Fruit fly (Drosophila melanogaster) whole organism, prepupa: Measurements from ENCODE around the gene CG7872.

Experiments used
- Blimp-1 ChIP-seq: fragments of 200-800 bp; sonication (Bioruptor generic); optimal IDR thresholded peaks from 3 replicates; lab custom pipeline; 2017; ENCODE audit warnings: missing biosample characterization, missing genetic modification characterization, mild to moderate bottlenecking, moderate library complexity, missing genetic modification reagents
- CG10631 ChIP-seq: fragments of 200-800 bp; sonication (Bioruptor generic); optimal IDR thresholded peaks from 2 replicates; lab custom pipeline; 2016; ENCODE audit warnings: missing biosample characterization, missing genetic modification characterization
- CG11762 ChIP-seq: fragments of 200-800 bp; sonication (Bioruptor generic); optimal IDR thresholded peaks from 3 replicates; lab custom pipeline; 2016; ENCODE audit warnings: missing biosample characterization, missing genetic modification characterization; ENCODE audit not compliant: insufficient read depth
- CG11902 ChIP-seq: fragments of 200-800 bp; sonication (Bioruptor generic); optimal IDR thresholded peaks from 3 replicates; lab custom pipeline; 2016; ENCODE audit warnings: missing biosample characterization, missing genetic modification characterization
- CG15336 ChIP-seq: fragments of 200-800 bp; sonication (Bioruptor generic); IDR thresholded peaks from 2 replicates; pipeline ENCODE4 v1.3.6; 2022; ENCODE audit warnings: missing biosample characterization, missing genetic modification characterization
- CG1621 ChIP-seq: fragments of 200-800 bp; sonication (Bioruptor generic); optimal IDR thresholded peaks from 3 replicates; lab custom pipeline; 2018; ENCODE audit warnings: missing biosample characterization, mild to moderate bottlenecking, missing genetic modification characterization
- CG3032 ChIP-seq: fragments of 200-800 bp; optimal IDR thresholded peaks from 2 replicates; lab custom pipeline; 2019; ENCODE audit warnings: missing biosample characterization, mild to moderate bottlenecking, missing genetic modification characterization, moderate library complexity
- CG31627 ChIP-seq: fragments of 200-800 bp; sonication (Bioruptor generic); optimal IDR thresholded peaks from 3 replicates; lab custom pipeline; 2016; ENCODE audit warnings: missing biosample characterization, missing genetic modification characterization
- CG32006 ChIP-seq: fragments of 200-800 bp; sonication (Bioruptor generic); optimal IDR thresholded peaks from 3 replicates; lab custom pipeline; 2017; ENCODE audit warnings: missing biosample characterization, mild to moderate bottlenecking, missing genetic modification characterization
- CG34406 ChIP-seq: fragments of 200-800 bp; sonication (Bioruptor generic); optimal IDR thresholded peaks from 3 replicates; lab custom pipeline; 2016; ENCODE audit warnings: missing biosample characterization, missing genetic modification characterization
- CG3919 ChIP-seq: fragments of 200-800 bp; sonication (Bioruptor generic); optimal IDR thresholded peaks from 3 replicates; lab custom pipeline; 2016; ENCODE audit warnings: missing biosample characterization, missing genetic modification characterization
- CG4318 ChIP-seq: fragments of 200-800 bp; sonication (Bioruptor generic); optimal IDR thresholded peaks from 3 replicates; lab custom pipeline; 2017; ENCODE audit warnings: missing biosample characterization, mild to moderate bottlenecking, missing genetic modification characterization
- CG6163 ChIP-seq: fragments of 200-800 bp; sonication (Bioruptor generic); IDR thresholded peaks from 3 replicates; pipeline ENCODE4 v1.3.6; 2022; ENCODE audit warnings: missing biosample characterization, missing genetic modification characterization
- CG6276 ChIP-seq: fragments of 200-800 bp; sonication (Bioruptor generic); optimal IDR thresholded peaks from 2 replicates; lab custom pipeline; 2017; ENCODE audit warnings: missing biosample characterization, mild to moderate bottlenecking, missing genetic modification characterization
- CG6792 ChIP-seq: fragments of 200-800 bp; sonication (Bioruptor generic); optimal IDR thresholded peaks from 3 replicates; lab custom pipeline; 2016; ENCODE audit warnings: missing biosample characterization, missing genetic modification characterization
- CG6808 ChIP-seq: fragments of 200-800 bp; sonication (Bioruptor generic); optimal IDR thresholded peaks from 3 replicates; lab custom pipeline; 2017; ENCODE audit warnings: missing biosample characterization, missing genetic modification characterization, mild to moderate bottlenecking, moderate library complexity, missing genetic modification reagents
- CG6854 ChIP-seq: fragments of 200-800 bp; sonication (Bioruptor generic); optimal IDR thresholded peaks from 2 replicates; lab custom pipeline; 2017; ENCODE audit warnings: missing biosample characterization, mild to moderate bottlenecking, missing genetic modification characterization
- CG8119 ChIP-seq: fragments of 200-800 bp; sonication (Bioruptor generic); IDR thresholded peaks from 3 replicates; pipeline ENCODE4 v1.3.6; 2022; ENCODE audit warnings: missing biosample characterization, missing genetic modification characterization
- CG8319 ChIP-seq: fragments of 200-800 bp; sonication (Bioruptor generic); optimal IDR thresholded peaks from 3 replicates; lab custom pipeline; 2016; ENCODE audit warnings: missing biosample characterization, missing genetic modification characterization
- CG8632 ChIP-seq: fragments of 200-800 bp; sonication (Bioruptor generic); optimal IDR thresholded peaks from 3 replicates; lab custom pipeline; 2016; ENCODE audit warnings: missing biosample characterization, missing genetic modification characterization
- Eip75B ChIP-seq: fragments of 200-800 bp; sonication (Bioruptor generic); optimal IDR thresholded peaks from 3 replicates; lab custom pipeline; 2016; ENCODE audit warnings: missing biosample characterization, missing genetic modification characterization
- Eip78C ChIP-seq: fragments of 200-800 bp; sonication (Bioruptor generic); peaks from one replicate; lab custom pipeline; 2016; ENCODE audit warnings: missing biosample characterization, missing genetic modification characterization
- Eip93F ChIP-seq: fragments of 200-800 bp; sonication (Bioruptor generic); optimal IDR thresholded peaks from 2 replicates; lab custom pipeline; 2016; ENCODE audit warnings: missing biosample characterization, mild to moderate bottlenecking, missing genetic modification characterization
- Ets21C ChIP-seq: fragments of 200-800 bp; sonication (Bioruptor generic); optimal IDR thresholded peaks from 3 replicates; lab custom pipeline; 2016; ENCODE audit warnings: missing biosample characterization, missing genetic modification characterization
- Ets96B ChIP-seq: fragments of 200-800 bp; optimal IDR thresholded peaks from 2 replicates; lab custom pipeline; 2019; ENCODE audit warnings: missing biosample characterization, mild to moderate bottlenecking, missing genetic modification characterization, moderate library complexity
- Gug ChIP-seq: fragments of 200-800 bp; sonication (Bioruptor generic); IDR thresholded peaks from 2 replicates; pipeline ENCODE4 v1.3.6; 2022; ENCODE audit warnings: missing biosample characterization, missing genetic modification characterization
- Hr4 ChIP-seq: fragments of 200-800 bp; sonication (Bioruptor generic); optimal IDR thresholded peaks from 3 replicates; lab custom pipeline; 2016; ENCODE audit warnings: missing biosample characterization, missing genetic modification characterization
- Lpt ChIP-seq: fragments of 200-800 bp; sonication (Bioruptor generic); optimal IDR thresholded peaks from 3 replicates; lab custom pipeline; 2016; ENCODE audit warnings: missing biosample characterization, missing genetic modification characterization
- Met ChIP-seq: fragments of 200-800 bp; sonication (Bioruptor generic); optimal IDR thresholded peaks from 3 replicates; lab custom pipeline; 2016; ENCODE audit warnings: missing biosample characterization, missing genetic modification characterization
- OdsH ChIP-seq: fragments of 200-800 bp; sonication (Bioruptor generic); optimal IDR thresholded peaks from 3 replicates; lab custom pipeline; 2016; ENCODE audit warnings: missing biosample characterization, missing genetic modification characterization
- Sox14 ChIP-seq: fragments of 200-800 bp; sonication (Bioruptor generic); optimal IDR thresholded peaks from 3 replicates; lab custom pipeline; 2016; ENCODE audit warnings: missing biosample characterization, missing genetic modification characterization
- Sox15 ChIP-seq: fragments of 200-800 bp; sonication (Bioruptor generic); optimal IDR thresholded peaks from 3 replicates; lab custom pipeline; 2016; ENCODE audit warnings: missing biosample characterization, missing genetic modification characterization
- achi ChIP-seq: fragments of 200-800 bp; sonication (Bioruptor generic); optimal IDR thresholded peaks from 3 replicates; lab custom pipeline; 2016; ENCODE audit warnings: missing biosample characterization, missing genetic modification characterization
- acj6 ChIP-seq: fragments of 200-800 bp; sonication (Bioruptor generic); optimal IDR thresholded peaks from 3 replicates; lab custom pipeline; 2016; ENCODE audit warnings: missing biosample characterization, missing genetic modification characterization
- cyc ChIP-seq: fragments of 200-800 bp; sonication (Bioruptor generic); optimal IDR thresholded peaks from 3 replicates; lab custom pipeline; 2016; ENCODE audit warnings: missing biosample characterization, missing genetic modification characterization
- dac ChIP-seq: fragments of 200-800 bp; sonication (Bioruptor generic); optimal IDR thresholded peaks from 2 replicates; lab custom pipeline; 2017; ENCODE audit warnings: missing biosample characterization, mild to moderate bottlenecking, missing genetic modification characterization
- dsx ChIP-seq: fragments of 200-800 bp; optimal IDR thresholded peaks from 3 replicates; lab custom pipeline; 2019; ENCODE audit warnings: missing biosample characterization, mild to moderate bottlenecking, missing genetic modification characterization, moderate library complexity; ENCODE audit not compliant: poor library complexity, severe bottlenecking
- eg ChIP-seq: fragments of 200-800 bp; sonication (Bioruptor generic); IDR thresholded peaks from 3 replicates; pipeline ENCODE4 v1.3.6; 2022; ENCODE audit warnings: missing biosample characterization, missing genetic modification characterization
- fd59A ChIP-seq: fragments of 200-800 bp; sonication (Bioruptor generic); optimal IDR thresholded peaks from 2 replicates; lab custom pipeline; 2017; ENCODE audit warnings: missing biosample characterization, mild to moderate bottlenecking, missing genetic modification characterization, missing genetic modification reagents
- fkh ChIP-seq: fragments of 200-800 bp; sonication (Bioruptor generic); optimal IDR thresholded peaks from 3 replicates; lab custom pipeline; 2017; ENCODE audit warnings: missing biosample characterization, mild to moderate bottlenecking, missing genetic modification characterization, moderate library complexity
- lz ChIP-seq: fragments of 200-800 bp; sonication (Bioruptor generic); optimal IDR thresholded peaks from 3 replicates; lab custom pipeline; 2016; ENCODE audit warnings: missing biosample characterization, missing genetic modification characterization
- net ChIP-seq: fragments of 200-800 bp; sonication (Bioruptor generic); optimal IDR thresholded peaks from 3 replicates; lab custom pipeline; 2016; ENCODE audit warnings: missing biosample characterization, missing genetic modification characterization
- pdm3 ChIP-seq: fragments of 200-800 bp; sonication (Bioruptor generic); optimal IDR thresholded peaks from 3 replicates; lab custom pipeline; 2016; ENCODE audit warnings: missing biosample characterization, missing genetic modification characterization
- salr ChIP-seq, 2 experiments: fragments of 200-800 bp; sonication (Bioruptor generic); optimal IDR thresholded peaks; 3 replicates each; lab custom pipeline; 2016 to 2018; ENCODE audit warnings: missing biosample characterization in 2 of 2, missing genetic modification characterization in 2 of 2, mild to moderate bottlenecking in 1 of 2
- spab ChIP-seq: fragments of 200-800 bp; sonication (Bioruptor generic); optimal IDR thresholded peaks from 2 replicates; lab custom pipeline; 2017; ENCODE audit warnings: missing biosample characterization, mild to moderate bottlenecking, missing genetic modification characterization, missing genetic modification reagents
- ss ChIP-seq, 2 experiments: fragments of 200-800 bp; sonication (Bioruptor generic); optimal IDR thresholded peaks; 2 replicates in 1 of 2; 3 replicates in 1 of 2; lab custom pipeline; 2017 to 2018; ENCODE audit warnings: mild to moderate bottlenecking in 2 of 2, missing biosample characterization in 2 of 2, missing genetic modification characterization in 2 of 2, moderate library complexity in 1 of 2
- svp ChIP-seq: fragments of 200-800 bp; sonication (Bioruptor generic); peaks from one replicate; lab custom pipeline; 2016; ENCODE audit warnings: missing biosample characterization, missing genetic modification characterization
- topi ChIP-seq: fragments of 200-800 bp; sonication (Bioruptor generic); optimal IDR thresholded peaks from 3 replicates; lab custom pipeline; 2016; ENCODE audit warnings: missing biosample characterization, missing genetic modification characterization
- vri ChIP-seq: fragments of 200-800 bp; sonication (Bioruptor generic); optimal IDR thresholded peaks from 3 replicates; lab custom pipeline; 2016; ENCODE audit warnings: missing biosample characterization, mild to moderate bottlenecking, missing genetic modification characterization

Gene CG7872

dm6 chrX:15599697-15600096, 21.7 kb downstream of the CG7872 start (continued):
- peak; percentile 56 for TF ChIP-seq CG32006 (GFP tag; lab: Kevin White, UChicago)
- no peak for TF ChIP-seq CG6854 (GFP tag; lab: Kevin White, UChicago)
- no peak for TF ChIP-seq Blimp-1 (GFP tag; lab: Kevin White, UChicago)
- no peak for TF ChIP-seq CG11902 (GFP tag; lab: Kevin White, UChicago)
- TF ChIP-seq CG3032 (tag; lab: Kevin White, UChicago) = no peak
- TF ChIP-seq Eip75B (GFP tag; lab: Kevin White, UChicago) = no peak
- no peak for TF ChIP-seq fkh (GFP tag; lab: Kevin White, UChicago)
- peak; percentile 14 for TF ChIP-seq CG8319 (GFP tag; lab: Kevin White, UChicago)
- TF ChIP-seq lz (GFP tag; lab: Kevin White, UChicago) = peak; percentile 29
- TF ChIP-seq Ets96B (tag; lab: Kevin White, UChicago) = no peak
- TF ChIP-seq Sox15 (GFP tag; lab: Kevin White, UChicago) = no peak
- no peak for TF ChIP-seq CG10631
- TF ChIP-seq dsx (GFP tag; lab: Kevin White, UChicago) = no peak
- TF ChIP-seq, all 60 proteins: peak for 24

- peak; percentile 66 for TF ChIP-seq Eip78C (GFP tag; lab: Kevin White, UChicago)
- TF ChIP-seq CG10631 = peak; percentile 15
- TF ChIP-seq CG11762 = no peak
- peak; percentile 42 for TF ChIP-seq CG6276 (GFP tag; lab: Kevin White, UChicago)
- TF ChIP-seq dac (GFP tag; lab: Kevin White, UChicago) = peak; percentile 19
- no peak for TF ChIP-seq cyc (GFP tag; lab: Kevin White, UChicago)
- TF ChIP-seq svp (GFP tag; lab: Kevin White, UChicago) = no peak
- no peak for TF ChIP-seq Sox14
- no peak for TF ChIP-seq Ets21C (GFP tag; lab: Kevin White, UChicago)
- 0 out of 3 replicates have a peak, but pooled peaks have one; percentile 24 for TF ChIP-seq CG8119
- peak; percentile 11 for TF ChIP-seq net (GFP tag; lab: Kevin White, UChicago)
- no peak for TF ChIP-seq lz (GFP tag; lab: Kevin White, UChicago)
- peak; percentile 66 for TF ChIP-seq CG32006 (GFP tag; lab: Kevin White, UChicago)
- TF ChIP-seq Lpt (GFP tag; lab: Kevin White, UChicago) = peak; percentile 34
- TF ChIP-seq topi (GFP tag; lab: Kevin White, UChicago) = no peak
- peak; percentile 22 for TF ChIP-seq CG4318
- peak; percentile 15 for TF ChIP-seq Ets96B (tag; lab: Kevin White, UChicago)
- TF ChIP-seq spab (GFP tag; lab: Kevin White, UChicago) = no peak
- no peak for TF ChIP-seq CG1621 (tag; lab: Kevin White, UChicago)
- peak; percentile 52; the same call in 1 of the 2 replicates for TF ChIP-seq CG15336 (GFP tag; lab: Robert Waterston, UW)
- no peak for TF ChIP-seq Sox15 (GFP tag; lab: Kevin White, UChicago)
- TF ChIP-seq achi = peak; percentile 12
- no peak for TF ChIP-seq CG6808 (GFP tag; lab: Kevin White, UChicago)
- TF ChIP-seq eg (GFP tag; lab: Robert Waterston, UW) = peak; percentile 42; the same call in 1 of the 3 replicates
- no peak for TF ChIP-seq CG31627 (GFP tag; lab: Kevin White, UChicago)
- peak; percentile 36 for TF ChIP-seq OdsH (GFP tag; lab: Kevin White, UChicago)
- peak; percentile 47 for TF ChIP-seq Hr4 (GFP tag; lab: Kevin White, UChicago)
- peak; percentile 35 for TF ChIP-seq pdm3
- 0 out of 3 replicates have a peak, but pooled peaks have one; percentile 12 for TF ChIP-seq CG6163 (GFP tag; lab: Robert Waterston, UW)
Observed at dm6 chrX:15601285-15601684, 23.3 kb downstream of the CG7872 start.

dm6 chrX:15602438-15602837, 24.4 kb downstream of the CG7872 start:
- no peak for TF ChIP-seq cyc (GFP tag; lab: Kevin White, UChicago)
- TF ChIP-seq CG34406 (GFP tag; lab: Kevin White, UChicago) = no peak
- TF ChIP-seq Gug (GFP tag; lab: Robert Waterston, UW) = no peak
- TF ChIP-seq CG3919 (GFP tag; lab: Kevin White, UChicago) = peak; percentile 14
- no peak for TF ChIP-seq CG3032 (tag; lab: Kevin White, UChicago)
- TF ChIP-seq Eip93F (GFP tag; lab: Kevin White, UChicago) = no peak
- TF ChIP-seq CG10631 = peak; percentile 11
- peak; percentile 4 for TF ChIP-seq CG8632 (GFP tag; lab: Kevin White, UChicago)
- TF ChIP-seq CG6792 (GFP tag; lab: Kevin White, UChicago) = no peak
- TF ChIP-seq ss (GFP tag; optimal IDR thresholded peaks at IDR 0.05; lab: Kevin White, UChicago) = no peak
- TF ChIP-seq salr (GFP tag; optimal IDR thresholded peaks at IDR 0.05; lab: Kevin White, UChicago) = no peak
- TF ChIP-seq CG8119 = no peak
- TF ChIP-seq OdsH (GFP tag; lab: Kevin White, UChicago) = no peak
- TF ChIP-seq vri (GFP tag; lab: Kevin White, UChicago) = no peak
- TF ChIP-seq Met = no peak
- TF ChIP-seq Sox14 = no peak
- TF ChIP-seq acj6 (GFP tag; lab: Kevin White, UChicago) = no peak
- no peak for TF ChIP-seq fd59A (GFP tag; lab: Kevin White, UChicago)
